Worm (Caenorhabditis elegans) whole organism, L1 larva: Measurements from ENCODE around the gene mat-2.

Experiments
- ceh-88 ChIP-seq: fragments of 200-800 bp; sonication (Bioruptor generic); IDR thresholded peaks from 2 replicates; pipeline ENCODE4 v1.3.6; 2022; ENCODE audit warnings: missing genetic modification characterization, missing compliant biosample characterization
- egl-13 ChIP-seq: sonication (generic microtip); optimal IDR thresholded peaks from 2 replicates; lab custom pipeline; 2016; ENCODE audit warnings: missing genotype, missing genetic modification reagents, missing genetic modification characterization, missing compliant biosample characterization
- irx-1 ChIP-seq: sonication (generic microtip); optimal IDR thresholded peaks from 2 replicates; lab custom pipeline; 2016; ENCODE audit warnings: missing genetic modification characterization, missing compliant biosample characterization
- lin-39 ChIP-seq: fragments of 150-350 bp; optimal IDR thresholded peaks from 2 replicates; lab custom pipeline; 2014; ENCODE audit warnings: missing biosample characterization, missing genetic modification reagents, missing genetic modification characterization
- mdl-1 ChIP-seq, 2 experiments: fragments of 150-350 bp; optimal IDR thresholded peaks; 2 replicates each; lab custom pipeline; 2014 to 2017; ENCODE audit warnings: missing biosample characterization in 2 of 2, missing genetic modification characterization in 2 of 2, inconsistent platforms in 1 of 2
- nhr-76 ChIP-seq: sonication (generic microtip); optimal IDR thresholded peaks from 2 replicates; lab custom pipeline; 2017; ENCODE audit warnings: missing biosample characterization, missing genetic modification characterization
- nhr-90 ChIP-seq: sonication (generic microtip); optimal IDR thresholded peaks from 2 replicates; lab custom pipeline; 2016; ENCODE audit warnings: mild to moderate bottlenecking, missing genetic modification characterization, missing compliant biosample characterization; ENCODE audit not compliant: poor library complexity
- ztf-11 ChIP-seq, 2 experiments: sonication (generic microtip); optimal IDR thresholded peaks; 2 replicates each; lab custom pipeline; 2016 to 2017; ENCODE audit warnings: missing genetic modification characterization in 2 of 2, missing biosample characterization in 1 of 2, missing compliant biosample characterization in 1 of 2

- TF ChIP-seq lin-39: no peak
- no peak for TF ChIP-seq nhr-90 (tag; lab: Kevin White, UChicago)
- no peak for TF ChIP-seq irx-1 (tag; lab: Kevin White, UChicago)
- TF ChIP-seq mdl-1 (tag; optimal IDR thresholded peaks at IDR 0.05; lab: Kevin White, UChicago): no peak
- TF ChIP-seq ztf-11 (tag; optimal IDR thresholded peaks at IDR 0.05; lab: Kevin White, UChicago): no peak
- TF ChIP-seq ceh-88 (GFP tag; lab: Robert Waterston, UW): no peak
- TF ChIP-seq nhr-76: no peak
- no peak for TF ChIP-seq egl-13 (tag; lab: Kevin White, UChicago)
Observed at ce11 chrII:11162390-11162789, 49.9 kb downstream of the mat-2 start, which contains the start of gene ptr-13.
